Fruit fly (Drosophila melanogaster): ENCODE measurements around the gene CG43054.

DNA sequence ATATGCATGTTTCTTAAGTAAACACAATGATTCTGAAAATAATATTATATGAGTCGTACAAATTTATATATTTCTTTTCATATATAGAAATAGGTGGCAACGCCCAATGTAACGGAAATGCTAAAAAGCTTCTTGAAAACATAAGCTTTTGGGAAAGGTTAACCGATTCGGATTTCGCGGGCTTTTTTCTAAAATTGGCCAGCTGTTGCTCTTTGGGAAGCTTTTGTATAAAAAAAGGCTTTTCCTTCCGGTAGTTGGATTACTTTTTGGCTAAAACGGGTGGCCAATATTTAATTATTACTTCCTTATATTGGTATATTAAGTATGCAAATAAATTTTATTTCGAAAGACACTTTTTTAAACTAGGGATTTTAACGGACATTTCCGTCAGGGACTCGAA lies 33.6 kb upstream of the CG43054 start:
- TF ChIP-seq ovo (GFP tag; optimal IDR thresholded peaks at IDR 0.05) = no peak
- TF ChIP-seq CG11617 (GFP tag; optimal IDR thresholded peaks at IDR 0.05) = no peak
- TF ChIP-seq cic (GFP tag; optimal IDR thresholded peaks at IDR 0.05) = no peak
- TF ChIP-seq pad (GFP tag; optimal IDR thresholded peaks at IDR 0.05) = no peak
- TF ChIP-seq tj (GFP tag; optimal IDR thresholded peaks at IDR 0.05) = no peak
- TF ChIP-seq Clk (GFP tag; optimal IDR thresholded peaks at IDR 0.05) = no peak

All from whole organism, adult.